Worm (Caenorhabditis elegans): ENCODE results near the gene lgc-6.
A peak's percentile ranks its signal among the peaks of the same experiment; 100 is the strongest.

The lgc-6 gene

ce11 chrIV:8359716-8360407, 20.1 kb downstream of the lgc-6 start, which contains the start of gene D2096.5:
D2096.5 (minus strand) TSS chrIV:8359766.
- TF ChIP-seq tbx-7 (tag; optimal IDR thresholded peaks at IDR 0.05) (no peak), Y22D7AL.16 (tag; optimal IDR thresholded peaks at IDR 0.05) (no peak), ceh-14 (tag; optimal IDR thresholded peaks at IDR 0.05) (peak; percentile 61), pros-1 (tag; optimal IDR thresholded peaks at IDR 0.05) (no peak), C38D4.7 (GFP tag; optimal IDR thresholded peaks at IDR 0.05) (no peak), sox-2 (GFP tag; IDR thresholded peaks at IDR 0.05) (peak; percentile 27; the same call in 1 of the 2 replicates), unc-42 (tag; optimal IDR thresholded peaks at IDR 0.05) (peak; percentile 88)

DNA sequence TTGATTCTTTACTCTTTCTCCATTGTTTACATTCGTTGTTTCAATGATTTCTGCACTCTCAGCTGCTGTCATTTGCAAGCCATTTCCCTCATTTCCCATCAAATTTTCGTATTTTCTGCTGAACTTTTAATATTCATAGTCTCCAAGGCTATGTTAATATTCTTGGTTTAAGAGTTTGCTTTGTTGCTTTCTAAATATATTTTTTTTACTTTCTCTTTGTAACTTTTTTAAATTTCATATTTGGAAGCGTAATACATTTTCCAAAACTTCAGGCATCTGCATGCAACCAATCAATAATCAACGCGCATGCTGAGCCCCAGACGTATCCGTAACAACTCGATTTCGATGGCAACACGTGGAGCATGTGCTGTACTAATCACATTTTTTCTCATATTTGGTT, 21.1 kb downstream of the lgc-6 start, which contains the start of gene sqv-1:
Gene sqv-1, plus strand, starts transcription at position 301 of the 400 bp plus-strand sequence.
- no peak for TF ChIP-seq T23F11.4 (GFP tag; optimal IDR thresholded peaks at IDR 0.05)
- TF ChIP-seq unc-55 (GFP tag; optimal IDR thresholded peaks at IDR 0.05) = no peak
- TF ChIP-seq pat-9 (tag; optimal IDR thresholded peaks at IDR 0.05) = no peak
- TF ChIP-seq ceh-2 (tag; optimal IDR thresholded peaks at IDR 0.05) = no peak
- no peak for TF ChIP-seq K09A11.1 (tag; optimal IDR thresholded peaks at IDR 0.05; ENCODE audit: insufficient read depth)
- no peak for TF ChIP-seq ceh-31 (tag; optimal IDR thresholded peaks at IDR 0.05)
- no peak for TF ChIP-seq K02D7.2 (tag; optimal IDR thresholded peaks at IDR 0.05)
- no peak for TF ChIP-seq pha-4 (tag; optimal IDR thresholded peaks at IDR 0.05)
- TF ChIP-seq ztf-16 (tag; optimal IDR thresholded peaks at IDR 0.05) = no peak
- no peak for TF ChIP-seq sox-2 (GFP tag; IDR thresholded peaks at IDR 0.05)
- TF ChIP-seq F13H6.1 (tag; optimal IDR thresholded peaks at IDR 0.05) = no peak
- no peak for TF ChIP-seq ceh-6 (GFP tag; optimal IDR thresholded peaks at IDR 0.05)
- no peak for TF ChIP-seq ceh-30 (tag; optimal IDR thresholded peaks at IDR 0.05)
- TF ChIP-seq rnt-1 (tag; optimal IDR thresholded peaks at IDR 0.05) = no peak
- no peak for TF ChIP-seq ref-2 (tag; optimal IDR thresholded peaks at IDR 0.05)
- no peak for TF ChIP-seq ceh-34 (tag; optimal IDR thresholded peaks at IDR 0.05)

DNA sequence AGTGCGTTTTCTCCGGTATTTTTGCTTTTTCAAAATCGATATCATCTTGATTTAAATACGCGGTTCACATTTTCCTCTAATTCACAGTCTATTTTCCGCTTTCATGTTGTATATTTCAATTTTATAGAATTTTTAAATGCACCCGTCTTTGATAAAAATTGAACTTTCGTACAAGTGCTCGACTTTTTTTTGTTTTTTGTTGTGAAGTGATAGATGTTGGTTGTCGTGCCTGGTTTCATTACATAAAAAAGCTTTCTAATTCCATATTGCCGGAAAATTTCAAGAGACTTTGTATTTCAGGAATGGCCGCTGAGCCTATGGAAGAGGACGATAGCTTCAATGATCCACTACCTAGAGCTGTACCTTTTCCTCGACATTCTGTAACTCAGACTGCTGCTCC, 23.4 kb downstream of the lgc-6 start, which contains the start of gene D2096.12:
Gene D2096.12, plus strand, starts transcription at position 301 of the 400 bp plus-strand sequence.
- TF ChIP-seq fkh-10 (GFP tag; optimal IDR thresholded peaks at IDR 0.05) = no peak
- no peak for TF ChIP-seq nfya-1 (tag; optimal IDR thresholded peaks at IDR 0.05)
- no peak for TF ChIP-seq eyg-1 (tag; optimal IDR thresholded peaks at IDR 0.05)
- no peak for TF ChIP-seq zip-5 (tag; optimal IDR thresholded peaks at IDR 0.05)
- TF ChIP-seq dve-1 (tag; optimal IDR thresholded peaks at IDR 0.05) = no peak
- no peak for TF ChIP-seq ceh-6 (GFP tag; optimal IDR thresholded peaks at IDR 0.05)
- TF ChIP-seq dmd-4 (tag; optimal IDR thresholded peaks at IDR 0.05; ENCODE audit: borderline replicate concordance) = no peak
- no peak for TF ChIP-seq elt-4 (tag; optimal IDR thresholded peaks at IDR 0.05)
- TF ChIP-seq ztf-16 (tag; optimal IDR thresholded peaks at IDR 0.05) = no peak
- TF ChIP-seq F13H6.1 (tag; optimal IDR thresholded peaks at IDR 0.05) = no peak

ce11 chrIV:8366295-8366694, 26.6 kb downstream of the lgc-6 start, which contains the start of gene aagr-1:
aagr-1 (plus strand) TSS chrIV:8366521.
- TF ChIP-seq K09A11.1 (tag; optimal IDR thresholded peaks at IDR 0.05; ENCODE audit: insufficient read depth) = no peak
- TF ChIP-seq lin-11 (tag; optimal IDR thresholded peaks at IDR 0.05) = no peak
- TF ChIP-seq gmeb-2 (tag; optimal IDR thresholded peaks at IDR 0.05) = no peak
- no peak for TF ChIP-seq tbx-2 (tag; optimal IDR thresholded peaks at IDR 0.05)
- TF ChIP-seq pag-3 (tag; optimal IDR thresholded peaks at IDR 0.05; ENCODE audit: borderline replicate concordance) = no peak
- no peak for TF ChIP-seq odd-2 (tag; optimal IDR thresholded peaks at IDR 0.05)
- no peak for TF ChIP-seq tbx-7 (tag; optimal IDR thresholded peaks at IDR 0.05)
- no peak for TF ChIP-seq madf-2 (tag; optimal IDR thresholded peaks at IDR 0.05)
- no peak for TF ChIP-seq hlh-13 (GFP tag; optimal IDR thresholded peaks at IDR 0.05)
- no peak for TF ChIP-seq syd-9 (tag; optimal IDR thresholded peaks at IDR 0.05)
- TF ChIP-seq pat-9 (tag; optimal IDR thresholded peaks at IDR 0.05) = no peak
- no peak for TF ChIP-seq che-1 (tag; optimal IDR thresholded peaks at IDR 0.05)
- TF ChIP-seq mec-3 (tag; optimal IDR thresholded peaks at IDR 0.05; ENCODE audit: borderline replicate concordance) = no peak
- no peak for TF ChIP-seq lim-6 (tag; optimal IDR thresholded peaks at IDR 0.05)
- TF ChIP-seq ama-1 (optimal IDR thresholded peaks at IDR 0.05) = no peak
- no peak for TF ChIP-seq F13H6.1 (tag; optimal IDR thresholded peaks at IDR 0.05)
- TF ChIP-seq nhr-232 (tag; optimal IDR thresholded peaks at IDR 0.05) = no peak
- TF ChIP-seq eyg-1 (tag; optimal IDR thresholded peaks at IDR 0.05) = no peak
- no peak for TF ChIP-seq ceh-19 (GFP tag; optimal IDR thresholded peaks at IDR 0.05)
